Worm (Caenorhabditis elegans): Measurements from ENCODE around the gene F19G12.8.

The F19G12.8 gene

ce11 chrX:1438925-1439324 lies 21.8 kb downstream of the F19G12.8 start:
- TF ChIP-seq atf-7 (tag; optimal IDR thresholded peaks at IDR 0.05) (no peak), cebp-1 (GFP tag; IDR thresholded peaks at IDR 0.05) (no peak), cebp-1 (tag; optimal IDR thresholded peaks at IDR 0.05) (peak; percentile 24), lin-35 (GFP tag; optimal IDR thresholded peaks at IDR 0.05) (peak in 1 of 3 experiments; percentile 25), nfya-1 (tag; optimal IDR thresholded peaks at IDR 0.05; ENCODE audit: borderline replicate concordance, insufficient read depth) (no peak), dox-1 (GFP tag; IDR thresholded peaks at IDR 0.05) (0 out of 2 replicates have a peak, but pooled peaks have one; percentile 8)

- TF ChIP-seq cebp-1 (GFP tag; IDR thresholded peaks at IDR 0.05) = no peak
- no peak for TF ChIP-seq cebp-1 (tag; optimal IDR thresholded peaks at IDR 0.05)
- TF ChIP-seq F22D6.2 (tag; optimal IDR thresholded peaks at IDR 0.05) = no peak
These were observed 23.0 kb downstream of the F19G12.8 start, which contains the start of gene sedl-1 for ce11 chrX:1440161-1440560. Gene sedl-1 (minus strand): TSS chrX:1440261.

ce11 chrX:1441602-1442183 lies 24.6 kb downstream of the F19G12.8 start:
- TF ChIP-seq nhr-179 (tag; optimal IDR thresholded peaks at IDR 0.05) (no peak), zfh-2 (GFP tag; conservative IDR thresholded peaks at IDR 0.05) (peak; percentile 79), egrh-3 (GFP tag; IDR thresholded peaks at IDR 0.05) (peak; percentile 79; the same call in 1 of the 2 replicates)

DNA sequence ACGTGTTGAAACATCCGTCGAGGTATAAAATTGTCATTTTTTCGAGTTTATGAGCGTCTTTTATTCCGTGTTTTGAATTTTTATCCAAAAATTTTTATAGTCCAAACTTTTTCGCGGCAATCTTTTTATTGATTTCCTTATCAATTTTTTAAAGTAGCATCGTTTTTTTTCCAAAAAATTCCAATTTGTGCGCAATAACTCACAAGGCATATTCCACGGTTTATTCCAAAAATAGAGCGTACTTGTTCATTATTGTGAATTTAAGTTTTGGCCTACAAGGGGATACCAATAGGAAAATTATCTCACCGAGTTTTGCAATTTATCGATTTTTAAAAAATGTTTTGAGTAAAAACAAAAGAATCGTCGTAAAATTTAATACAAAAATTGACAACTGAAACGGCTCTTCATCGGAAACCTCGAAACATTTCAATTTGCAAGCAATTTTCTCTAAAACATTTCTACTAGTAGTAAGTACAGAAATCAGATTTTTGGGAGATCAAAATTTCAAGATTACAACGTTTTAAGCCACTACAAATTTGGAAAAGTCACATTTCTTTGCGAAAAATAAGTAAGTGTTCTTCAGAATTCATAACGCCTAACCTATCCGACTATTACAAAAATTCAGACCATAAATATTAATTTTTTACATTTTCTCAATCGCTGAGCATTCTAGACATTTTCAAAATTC lies 26.6 kb downstream of the F19G12.8 start:
- TF ChIP-seq lin-35 (GFP tag; optimal IDR thresholded peaks at IDR 0.05) (peak in 1 of 3 experiments; percentile 53), ztf-6 (GFP tag; IDR thresholded peaks at IDR 0.05) (no peak), lin-40 (tag; optimal IDR thresholded peaks at IDR 0.05) (peak; percentile 41), nfya-1 (tag; optimal IDR thresholded peaks at IDR 0.05; ENCODE audit: borderline replicate concordance, insufficient read depth) (no peak), hmg-1.2 (GFP tag; IDR thresholded peaks at IDR 0.05) (0 out of 2 replicates have a peak, but pooled peaks have one; percentile 9), aptf-2 (GFP tag; conservative IDR thresholded peaks at IDR 0.05) (no peak), ztf-26 (tag; optimal IDR thresholded peaks at IDR 0.05) (no peak)

- TF ChIP-seq B0035.1 (tag; optimal IDR thresholded peaks at IDR 0.05) = no peak
- 0 out of 2 replicates have a peak, but pooled peaks have one; percentile 16 for TF ChIP-seq dox-1 (GFP tag; IDR thresholded peaks at IDR 0.05)
- peak; percentile 26; the same call in 1 of the 2 replicates for TF ChIP-seq K11D2.4 (GFP tag; IDR thresholded peaks at IDR 0.05)
- no peak for TF ChIP-seq rpc-1 (optimal IDR thresholded peaks at IDR 0.05)
- no peak for TF ChIP-seq rpc-1 (tag; optimal IDR thresholded peaks at IDR 0.05)
- peak; percentile 33 for TF ChIP-seq tlf-1 (GFP tag; optimal IDR thresholded peaks at IDR 0.05)
- 0 out of 2 replicates have a peak, but pooled peaks have one; percentile 36 for TF ChIP-seq hmg-20 (GFP tag; IDR thresholded peaks at IDR 0.05)
- peak; percentile 17 for TF ChIP-seq repo-1 (tag; optimal IDR thresholded peaks at IDR 0.05)
- no peak for TF ChIP-seq F55B11.4 (tag; optimal IDR thresholded peaks at IDR 0.05; ENCODE audit: borderline replicate concordance, insufficient read depth)
- peak; percentile 36; the same call in 1 of the 2 replicates for TF ChIP-seq B0336.3 (GFP tag; IDR thresholded peaks at IDR 0.05)
- peak; percentile 76 for TF ChIP-seq ama-1 (optimal IDR thresholded peaks at IDR 0.05)
- TF ChIP-seq ama-1 (GFP tag; optimal IDR thresholded peaks at IDR 0.05) = no peak
- no peak for TF ChIP-seq Y67H2A.10 (GFP tag; conservative IDR thresholded peaks at IDR 0.05)
- TF ChIP-seq efl-1 (GFP tag; optimal IDR thresholded peaks at IDR 0.05) = no peak
- TF ChIP-seq lag-1 (GFP tag; IDR thresholded peaks at IDR 0.05) = 0 out of 2 replicates have a peak, but pooled peaks have one; percentile 11
- TF ChIP-seq madf-10 (tag; optimal IDR thresholded peaks at IDR 0.05) = peak; percentile 25
- peak; percentile 25; the same call in 1 of the 2 replicates for TF ChIP-seq hmg-1.2 (GFP tag; IDR thresholded peaks at IDR 0.05)
- peak; percentile 62; the same call in 1 of the 2 replicates for TF ChIP-seq nfyb-1 (GFP tag; IDR thresholded peaks at IDR 0.05)
- no peak for TF ChIP-seq bed-1 (GFP tag; IDR thresholded peaks at IDR 0.05)
- TF ChIP-seq lin-54 (GFP tag; optimal IDR thresholded peaks at IDR 0.05) = peak; percentile 13
- TF ChIP-seq T26A5.8 (tag; optimal IDR thresholded peaks at IDR 0.05) = no peak
- TF ChIP-seq ZK185.1 (tag; optimal IDR thresholded peaks at IDR 0.05; ENCODE audit: poor library complexity, severe bottlenecking) = peak; percentile 44
- TF ChIP-seq pbrm-1 (GFP tag; IDR thresholded peaks at IDR 0.05) = peak; percentile 31; the same call in 1 of the 2 replicates
- peak; percentile 22 for TF ChIP-seq lin-40 (tag; optimal IDR thresholded peaks at IDR 0.05)
- no peak for TF ChIP-seq zfh-2 (GFP tag; conservative IDR thresholded peaks at IDR 0.05)
- no peak for TF ChIP-seq sdz-38 (tag; optimal IDR thresholded peaks at IDR 0.05)
These were observed 28.6 kb downstream of the F19G12.8 start for ce11 chrX:1445696-1446095.

All from whole organism, young adult.